Worm (Caenorhabditis elegans) whole organism, L4 larva: ENCODE measurements around the gene fbxc-24.

Experiments
- egl-43 ChIP-seq: fragments of 200-800 bp; sonication (Bioruptor generic); IDR thresholded peaks from 2 replicates; pipeline ENCODE4 v1.3.6; 2022; ENCODE audit warnings: missing genetic modification reagents, missing genetic modification characterization, missing compliant biosample characterization
- lin-15B ChIP-seq: fragments of 150-350 bp; sonication (generic microtip); optimal IDR thresholded peaks from 3 replicates; lab custom pipeline; 2014; ENCODE audit warnings: missing biosample characterization, missing genetic modification characterization
- lin-38 ChIP-seq: fragments of 200-800 bp; sonication (Bioruptor generic); IDR thresholded peaks from 2 replicates; pipeline ENCODE4 v1.3.6; 2022; ENCODE audit warnings: missing genetic modification reagents, missing genetic modification characterization, missing compliant biosample characterization
- tag-97 ChIP-seq: fragments of 200-800 bp; sonication (Bioruptor generic); IDR thresholded peaks from 2 replicates; pipeline ENCODE4 v1.3.6; 2022; ENCODE audit warnings: missing genetic modification characterization, missing compliant biosample characterization
- vab-7 ChIP-seq: fragments of 200-800 bp; sonication (Bioruptor generic); IDR thresholded peaks from 2 replicates; pipeline ENCODE4 v1.3.6; 2022; ENCODE audit warnings: missing genetic modification reagents, missing genetic modification characterization, missing compliant biosample characterization

- TF ChIP-seq egl-43 (GFP tag; lab: Robert Waterston, UW) (no peak), lin-38 (no peak), lin-15B (tag; lab: Kevin White, UChicago) (no peak), vab-7 (GFP tag; lab: Robert Waterston, UW) (no peak), tag-97 (GFP tag; lab: Robert Waterston, UW) (no peak)
Observed at ce11 chrII:938549-938948, 29.1 kb upstream of the fbxc-24 start, which contains the start of gene R07C3.3.
